Worm (Caenorhabditis elegans) whole organism, young adult: ENCODE measurements around the gene R08C7.1.

Experiments used
- B0035.1 ChIP-seq: sonication (generic microtip); optimal IDR thresholded peaks from 2 replicates; lab custom pipeline; 2016; ENCODE audit warnings: missing genetic modification characterization, mild to moderate bottlenecking, missing compliant biosample characterization, missing genotype, missing genetic modification reagents
- B0336.3 ChIP-seq: fragments of 200-800 bp; sonication (Bioruptor generic); IDR thresholded peaks from 2 replicates; pipeline ENCODE4 v1.3.6; 2022; ENCODE audit warnings: missing genetic modification characterization, missing compliant biosample characterization
- C17E4.6 ChIP-seq: fragments of 200-800 bp; sonication (Bioruptor generic); IDR thresholded peaks from 2 replicates; pipeline ENCODE4 v1.3.6; 2022; ENCODE audit warnings: missing genetic modification reagents, missing genetic modification characterization, missing compliant biosample characterization
- F22D6.2 ChIP-seq: sonication (generic microtip); optimal IDR thresholded peaks from 2 replicates; lab custom pipeline; 2016; ENCODE audit warnings: mild to moderate bottlenecking, missing genetic modification characterization, missing compliant biosample characterization
- F33H1.4 ChIP-seq: fragments of 200-800 bp; sonication (Bioruptor generic); IDR thresholded peaks from 2 replicates; pipeline ENCODE4 v1.3.6; 2022; ENCODE audit warnings: missing genetic modification reagents, missing genetic modification characterization, missing compliant biosample characterization
- F49E8.2 ChIP-seq: sonication (generic microtip); optimal IDR thresholded peaks from 3 replicates; lab custom pipeline; 2017; ENCODE audit warnings: missing genetic modification characterization, mild to moderate bottlenecking, missing compliant biosample characterization, antibody characterized with exemption, moderate library complexity; ENCODE audit not compliant: insufficient read depth
- F52B5.7 ChIP-seq: sonication (generic microtip); optimal IDR thresholded peaks from 2 replicates; lab custom pipeline; 2016; ENCODE audit warnings: mild to moderate bottlenecking, missing genetic modification characterization, missing compliant biosample characterization
- K11D2.4 ChIP-seq: fragments of 200-800 bp; sonication (Bioruptor generic); IDR thresholded peaks from 2 replicates; pipeline ENCODE4 v1.3.6; 2022; ENCODE audit warnings: missing genetic modification reagents, missing genetic modification characterization, missing compliant biosample characterization
- Y53F4B.3 ChIP-seq: fragments of 200-800 bp; sonication (Bioruptor generic); IDR thresholded peaks from 2 replicates; pipeline ENCODE4 v1.3.6; 2022; ENCODE audit warnings: missing genetic modification reagents, missing genetic modification characterization, missing compliant biosample characterization
- ZK185.1 ChIP-seq: sonication (generic microtip); optimal IDR thresholded peaks from 2 replicates; lab custom pipeline; 2016; ENCODE audit warnings: mild to moderate bottlenecking, missing genetic modification characterization, missing compliant biosample characterization; ENCODE audit not compliant: poor library complexity, severe bottlenecking
- ama-1 ChIP-seq, 3 experiments: fragments of 150-350 bp in 1 of 3; sonication (generic microtip) in 2 of 3; optimal IDR thresholded peaks; 2 replicates each; lab custom pipeline; 2014 to 2018; ENCODE audit warnings: missing biosample characterization in 2 of 3, missing genetic modification characterization in 2 of 3, missing genetic modification reagents in 2 of 3
- cebp-1 ChIP-seq, 2 experiments: fragments of 200-800 bp in 1 of 2; sonication (Bioruptor generic) in 1 of 2; sonication (generic microtip) in 1 of 2; IDR thresholded peaks in 1 of 2; optimal IDR thresholded peaks in 1 of 2; 2 replicates each; pipeline versions ENCODE4 v1.3.6 to Lab custom; 2017 to 2022; ENCODE audit warnings: missing compliant biosample characterization in 2 of 2, missing genetic modification characterization in 2 of 2, mild to moderate bottlenecking in 1 of 2, missing genetic modification reagents in 1 of 2, moderate library complexity in 1 of 2
- cebp-2 ChIP-seq: fragments of 200-800 bp; sonication (Bioruptor generic); IDR thresholded peaks from 2 replicates; pipeline ENCODE4 v1.3.6; 2022; ENCODE audit warnings: missing genetic modification characterization, missing compliant biosample characterization
- ceh-58 ChIP-seq: fragments of 200-800 bp; sonication (Bioruptor generic); IDR thresholded peaks from 2 replicates; pipeline ENCODE4 v1.3.6; 2022; ENCODE audit warnings: missing genetic modification characterization, missing compliant biosample characterization
- chd-7 ChIP-seq: sonication (generic microtip); optimal IDR thresholded peaks from 2 replicates; lab custom pipeline; 2016; ENCODE audit warnings: mild to moderate bottlenecking, missing genetic modification characterization, moderate library complexity, missing compliant biosample characterization
- dpff-1 ChIP-seq: sonication (generic microtip); optimal IDR thresholded peaks from 2 replicates; lab custom pipeline; 2017; ENCODE audit warnings: mild to moderate bottlenecking, missing genetic modification characterization, missing compliant biosample characterization
- dpl-1 ChIP-seq: fragments of 150-350 bp; optimal IDR thresholded peaks from 2 replicates; lab custom pipeline; 2014; ENCODE audit warnings: missing biosample characterization, missing genetic modification reagents, missing genetic modification characterization
- hlh-12 ChIP-seq: sonication (generic microtip); optimal IDR thresholded peaks from 2 replicates; lab custom pipeline; 2016; ENCODE audit warnings: missing genetic modification characterization, missing compliant biosample characterization
- hmg-1.2 ChIP-seq: fragments of 200-800 bp; sonication (Bioruptor generic); IDR thresholded peaks from 2 replicates; pipeline ENCODE4 v1.3.6; 2022; ENCODE audit warnings: missing genetic modification reagents, missing genetic modification characterization, missing compliant biosample characterization
- hrde-1 ChIP-seq: sonication (generic microtip); optimal IDR thresholded peaks from 2 replicates; lab custom pipeline; 2016; ENCODE audit warnings: missing genetic modification characterization, mild to moderate bottlenecking, missing compliant biosample characterization, moderate library complexity, missing genotype, missing genetic modification reagents, borderline replicate concordance
- lag-1 ChIP-seq: fragments of 200-800 bp; sonication (Bioruptor generic); IDR thresholded peaks from 2 replicates; pipeline ENCODE4 v1.3.6; 2022; ENCODE audit warnings: missing genetic modification reagents, missing genetic modification characterization, missing compliant biosample characterization
- lin-54 ChIP-seq: fragments of 200-800 bp; sonication (Bioruptor generic); optimal IDR thresholded peaks from 2 replicates; lab custom pipeline; 2018; ENCODE audit warnings: mild to moderate bottlenecking, missing genetic modification characterization, missing compliant biosample characterization
- lsl-1 ChIP-seq: fragments of 200-800 bp; sonication (Bioruptor generic); optimal IDR thresholded peaks from 2 replicates; lab custom pipeline; 2018; ENCODE audit warnings: mild to moderate bottlenecking, missing genetic modification characterization, moderate library complexity, missing compliant biosample characterization
- madf-10 ChIP-seq: sonication (generic microtip); optimal IDR thresholded peaks from 2 replicates; lab custom pipeline; 2016; ENCODE audit warnings: mild to moderate bottlenecking, missing genetic modification characterization, missing compliant biosample characterization
- madf-6 ChIP-seq: fragments of 200-800 bp; sonication (Bioruptor generic); IDR thresholded peaks from 2 replicates; pipeline ENCODE4 v1.3.6; 2022; ENCODE audit warnings: missing genetic modification reagents, missing genetic modification characterization, missing compliant biosample characterization
- mes-4 ChIP-seq: sonication (generic microtip); optimal IDR thresholded peaks from 2 replicates; lab custom pipeline; 2016; ENCODE audit warnings: missing genotype, missing genetic modification characterization, missing compliant biosample characterization
- mxl-1 ChIP-seq: sonication (generic microtip); optimal IDR thresholded peaks from 2 replicates; lab custom pipeline; 2016; ENCODE audit warnings: missing genetic modification characterization, missing compliant biosample characterization
- nfyb-1 ChIP-seq: fragments of 200-800 bp; sonication (Bioruptor generic); IDR thresholded peaks from 2 replicates; pipeline ENCODE4 v1.3.6; 2022; ENCODE audit warnings: missing genetic modification reagents, missing genetic modification characterization, missing compliant biosample characterization
- pbrm-1 ChIP-seq: fragments of 200-800 bp; sonication (Bioruptor generic); IDR thresholded peaks from 2 replicates; pipeline ENCODE4 v1.3.6; 2022; ENCODE audit warnings: missing genetic modification reagents, missing genetic modification characterization, missing compliant biosample characterization
- rcor-1 ChIP-seq: fragments of 200-800 bp; sonication (Bioruptor generic); IDR thresholded peaks from 2 replicates; pipeline ENCODE4 v1.3.6; 2022; ENCODE audit warnings: missing genetic modification reagents, missing genetic modification characterization, missing compliant biosample characterization
- rec-8 ChIP-seq, 2 experiments: sonication (generic microtip); optimal IDR thresholded peaks; 2 replicates each; lab custom pipeline; 2016; ENCODE audit warnings: mild to moderate bottlenecking in 2 of 2, missing genetic modification characterization in 2 of 2, missing genetic modification reagents in 2 of 2, missing genotype in 2 of 2, missing biosample characterization in 1 of 2, missing compliant biosample characterization in 1 of 2, moderate library complexity in 1 of 2
- repo-1 ChIP-seq: sonication (generic microtip); optimal IDR thresholded peaks from 2 replicates; lab custom pipeline; 2017; ENCODE audit warnings: mild to moderate bottlenecking, missing genetic modification characterization, missing compliant biosample characterization
- rpc-1 ChIP-seq, 2 experiments: fragments of 150-350 bp in 1 of 2; sonication (generic microtip) in 1 of 2; optimal IDR thresholded peaks; 2 replicates each; lab custom pipeline; 2014 to 2018; ENCODE audit warnings: missing biosample characterization in 1 of 2, missing genetic modification characterization in 1 of 2, missing genetic modification reagents in 1 of 2, missing genotype in 1 of 2
- snpc-1.3 ChIP-seq: sonication (generic microtip); optimal IDR thresholded peaks from 2 replicates; lab custom pipeline; 2017; ENCODE audit warnings: missing genetic modification characterization, mild to moderate bottlenecking, missing compliant biosample characterization, antibody characterized with exemption, moderate library complexity, missing genotype, missing genetic modification reagents; ENCODE audit not compliant: insufficient read depth
- snpc-3.4 ChIP-seq: sonication (generic microtip); optimal IDR thresholded peaks from 2 replicates; lab custom pipeline; 2017; ENCODE audit warnings: missing genetic modification characterization, mild to moderate bottlenecking, missing compliant biosample characterization, antibody characterized with exemption, moderate library complexity, missing genotype, missing genetic modification reagents
- unc-62 ChIP-seq: fragments of 150-350 bp; optimal IDR thresholded peaks from 2 replicates; lab custom pipeline; 2014; ENCODE audit warnings: missing biosample characterization, missing genetic modification reagents, missing genetic modification characterization
- xnd-1 ChIP-seq: sonication (generic microtip); optimal IDR thresholded peaks from 2 replicates; lab custom pipeline; 2016; ENCODE audit warnings: missing genotype, missing genetic modification reagents, missing genetic modification characterization, missing compliant biosample characterization
- zfh-2 ChIP-seq: fragments of 200-800 bp; sonication (Bioruptor generic); conservative IDR thresholded peaks from 2 replicates; pipeline ENCODE4 v1.3.6; 2022; ENCODE audit warnings: missing genetic modification reagents, missing genetic modification characterization, missing compliant biosample characterization
- zim-3 ChIP-seq: sonication (generic microtip); optimal IDR thresholded peaks from 2 replicates; lab custom pipeline; 2017; ENCODE audit warnings: mild to moderate bottlenecking, missing genetic modification characterization, moderate library complexity, missing compliant biosample characterization
- ztf-22 ChIP-seq: fragments of 200-800 bp; sonication (Bioruptor generic); optimal IDR thresholded peaks from 2 replicates; lab custom pipeline; 2018; ENCODE audit warnings: mild to moderate bottlenecking, missing genetic modification characterization, moderate library complexity, missing compliant biosample characterization
- ztf-25 ChIP-seq: fragments of 200-800 bp; sonication (Bioruptor generic); IDR thresholded peaks from 2 replicates; pipeline ENCODE4 v1.3.6; 2022; ENCODE audit warnings: missing genetic modification reagents, missing genetic modification characterization, missing compliant biosample characterization
- ztf-3 ChIP-seq: fragments of 200-800 bp; sonication (Bioruptor generic); optimal IDR thresholded peaks from 2 replicates; lab custom pipeline; 2018; ENCODE audit warnings: mild to moderate bottlenecking, missing genetic modification characterization, missing compliant biosample characterization

The R08C7.1 gene

DNA sequence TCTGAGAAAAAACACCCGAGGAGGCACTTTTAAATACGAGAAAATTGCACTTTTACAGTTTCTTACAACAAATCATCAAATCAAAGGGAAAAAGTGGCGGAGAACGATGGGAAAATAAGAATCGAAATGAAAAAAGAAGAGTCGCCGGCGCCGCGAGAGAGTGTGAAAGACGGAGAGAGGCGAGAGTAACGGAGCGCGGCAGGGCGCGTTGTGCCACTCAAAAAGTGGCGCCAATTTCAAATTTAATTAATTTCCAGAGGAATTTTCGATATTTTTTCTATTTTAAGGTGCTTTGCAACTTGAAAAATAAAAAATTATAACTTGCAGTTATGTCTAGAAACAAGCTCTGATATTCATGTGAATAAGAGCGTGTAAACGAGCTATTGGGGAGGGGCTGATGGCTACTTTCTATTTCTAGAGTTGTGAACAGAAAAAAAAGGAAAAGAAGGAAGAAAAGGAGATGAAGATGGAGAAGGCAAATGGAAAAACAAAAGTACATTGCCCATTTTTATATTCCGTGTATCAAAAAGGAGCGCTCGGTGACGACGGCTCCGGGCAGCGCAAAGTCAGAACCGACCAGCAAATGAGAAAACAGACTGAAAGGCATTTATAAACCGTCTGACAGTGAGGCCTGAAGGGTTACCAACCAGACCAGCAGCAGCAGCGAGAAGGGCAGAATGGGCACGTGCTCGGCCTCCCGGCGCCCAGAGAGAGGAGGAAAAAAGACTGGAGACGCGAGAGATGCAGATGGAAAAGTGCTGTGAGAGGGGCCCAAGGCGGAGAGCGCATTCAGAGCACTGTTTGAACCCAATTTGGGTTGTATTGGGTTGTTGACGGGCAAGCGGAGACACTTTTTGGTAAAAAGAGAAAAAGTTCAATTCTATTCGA is 19.5 kb downstream of the R08C7.1 start (continued):
- peak; percentile 74 for TF ChIP-seq snpc-1.3 (tag; lab: Kevin White, UChicago)
- TF ChIP-seq K11D2.4 = peak; percentile 55; the same call in 1 of the 2 replicates
- peak; percentile 47 for TF ChIP-seq ama-1 (optimal IDR thresholded peaks at IDR 0.05; lab: Kevin White, UChicago)
- peak in 1 of 2 experiments; percentile 9 for TF ChIP-seq ama-1 (GFP tag; optimal IDR thresholded peaks at IDR 0.05; lab: Kevin White, UChicago)
- TF ChIP-seq zfh-2 (GFP tag; lab: Robert Waterston, UW) = peak; percentile 96
- no peak for TF ChIP-seq repo-1 (tag; lab: Kevin White, UChicago)
- peak; percentile 81 for TF ChIP-seq hmg-1.2 (GFP tag; lab: Robert Waterston, UW)
- no peak for TF ChIP-seq ztf-3 (GFP tag; lab: Kevin White, UChicago)
- TF ChIP-seq ztf-22 (GFP tag; lab: Kevin White, UChicago) = no peak
- 0 out of 2 replicates have a peak, but pooled peaks have one; percentile 11 for TF ChIP-seq cebp-2 (GFP tag; lab: Robert Waterston, UW)
- peak; percentile 47 for TF ChIP-seq F52B5.7 (tag; lab: Kevin White, UChicago)
- peak; percentile 79 for TF ChIP-seq chd-7 (tag; lab: Kevin White, UChicago)
- peak; percentile 4 for TF ChIP-seq dpl-1 (GFP tag; lab: Kevin White, UChicago)
- no peak for TF ChIP-seq dpff-1
- no peak for TF ChIP-seq ztf-25 (GFP tag; lab: Robert Waterston, UW)
- peak; percentile 50 for TF ChIP-seq F33H1.4 (GFP tag; lab: Robert Waterston, UW)
- peak; percentile 25 for TF ChIP-seq zim-3 (tag; lab: Kevin White, UChicago)
- no peak for TF ChIP-seq B0035.1
- peak; percentile 63 for TF ChIP-seq nfyb-1 (GFP tag; lab: Robert Waterston, UW)
- TF ChIP-seq B0336.3 = peak; percentile 51; the same call in 1 of the 2 replicates

DNA sequence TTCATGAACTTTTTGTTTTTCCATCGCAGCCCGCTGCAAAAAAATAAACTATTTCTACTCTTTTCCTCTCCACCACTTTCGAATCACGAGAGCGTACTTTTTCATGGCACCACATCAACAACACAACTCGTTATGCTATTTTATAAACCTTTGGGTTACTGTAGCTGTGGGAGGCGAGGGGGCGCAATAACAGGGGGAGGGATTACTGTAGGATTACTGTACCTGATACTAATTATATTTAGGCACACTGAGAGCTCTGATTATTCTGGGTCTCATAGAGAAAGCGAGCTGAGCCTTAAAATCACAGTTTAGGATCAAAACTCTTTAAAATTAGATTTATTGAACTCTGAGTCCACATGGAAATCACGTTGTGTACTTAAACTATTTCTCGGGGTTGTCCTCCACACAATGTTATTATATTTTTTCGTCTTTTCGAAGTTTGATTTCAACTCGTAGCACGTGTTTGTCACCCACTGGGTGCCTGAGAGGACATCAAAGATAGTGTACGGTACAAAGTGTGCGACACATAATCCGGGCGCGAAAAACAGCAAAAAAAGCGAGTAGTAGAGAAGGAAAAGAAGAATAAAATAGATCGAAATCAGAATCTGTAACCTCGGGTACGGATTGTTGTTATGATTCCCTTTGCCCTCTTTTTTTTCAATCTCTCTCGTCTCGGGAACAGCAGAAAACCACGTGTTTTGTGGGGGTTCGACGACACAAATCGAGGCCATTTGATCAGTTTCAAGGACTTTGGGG is 20.9 kb downstream of the R08C7.1 start:
- TF ChIP-seq mxl-1 (no peak), madf-10 (tag; lab: Kevin White, UChicago) (no peak), chd-7 (tag; lab: Kevin White, UChicago) (peak; percentile 11), lag-1 (no peak), ZK185.1 (no peak), F49E8.2 (tag; lab: Kevin White, UChicago) (no peak), lsl-1 (no peak), mes-4 (no peak), dpl-1 (GFP tag; lab: Kevin White, UChicago) (no peak), madf-6 (GFP tag; lab: Robert Waterston, UW) (no peak), pbrm-1 (GFP tag; lab: Robert Waterston, UW) (no peak), ceh-58 (GFP tag; lab: Robert Waterston, UW) (no peak), lin-54 (GFP tag; lab: Kevin White, UChicago) (no peak), rec-8 (tag; optimal IDR thresholded peaks at IDR 0.05; lab: Kevin White, UChicago) (no peak), hrde-1 (no peak), C17E4.6 (GFP tag; lab: Robert Waterston, UW) (no peak), unc-62 (GFP tag; lab: Kevin White, UChicago) (no peak), xnd-1 (tag; lab: Kevin White, UChicago) (no peak), rpc-1 (optimal IDR thresholded peaks at IDR 0.05; lab: Kevin White, UChicago) (no peak), rpc-1 (tag; optimal IDR thresholded peaks at IDR 0.05; lab: Kevin White, UChicago) (no peak), snpc-3.4 (no peak), hlh-12 (no peak), cebp-2 (GFP tag; lab: Robert Waterston, UW) (no peak), rcor-1 (GFP tag; lab: Robert Waterston, UW) (no peak), Y53F4B.3 (GFP tag; lab: Robert Waterston, UW) (no peak), dpff-1 (no peak), cebp-1 (GFP tag; IDR thresholded peaks at IDR 0.05; lab: Robert Waterston, UW) (no peak), cebp-1 (tag; optimal IDR thresholded peaks at IDR 0.05; lab: Kevin White, UChicago) (peak; percentile 44), F22D6.2 (no peak)
